Worm (Caenorhabditis elegans): Measurements from ENCODE around the gene tatn-1.

DNA sequence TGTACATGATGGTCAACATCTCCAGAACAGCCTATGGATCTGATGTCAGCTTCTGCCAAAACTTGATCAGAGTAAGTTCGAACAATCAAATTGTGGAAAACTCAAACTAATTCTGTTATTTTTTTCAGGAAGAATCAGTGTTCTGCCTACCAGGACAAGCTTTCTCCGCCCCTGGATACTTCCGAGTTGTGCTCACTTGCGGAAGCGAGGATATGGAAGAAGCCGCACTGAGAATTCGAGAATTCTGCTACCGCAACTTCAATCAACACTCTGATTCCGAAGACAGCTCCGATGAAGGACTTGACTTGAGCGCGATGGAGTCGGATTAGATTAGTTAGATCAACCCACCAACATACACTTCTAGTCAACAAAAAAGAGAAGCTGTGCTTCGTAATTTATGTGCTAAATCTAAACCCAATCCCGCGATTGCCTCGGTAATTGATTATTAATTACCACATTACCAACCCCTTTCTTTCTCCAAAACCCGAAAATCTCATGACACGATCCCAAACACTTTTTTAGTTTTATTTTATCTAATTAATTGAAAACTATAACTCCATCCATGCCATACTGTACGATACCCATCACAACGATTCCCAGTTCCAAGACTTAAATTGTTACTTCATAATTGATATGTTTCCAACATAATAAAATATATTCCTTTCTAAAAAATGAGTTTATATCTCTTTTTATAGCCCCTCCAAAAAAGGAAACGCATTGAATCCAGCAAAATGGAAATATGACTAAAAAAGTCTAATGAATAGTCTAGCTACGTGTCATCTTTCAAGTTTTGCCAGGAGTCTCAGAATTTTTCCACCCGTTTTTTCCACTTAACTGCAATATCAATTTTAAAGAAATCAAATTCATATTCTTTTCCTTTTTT is 1.7 kb downstream of the tatn-1 start:
- TF ChIP-seq F16B12.6 (tag; optimal IDR thresholded peaks at IDR 0.05) (no peak), nhr-28 (tag; optimal IDR thresholded peaks at IDR 0.05) (no peak), pqm-1 (tag; optimal IDR thresholded peaks at IDR 0.05) (no peak), dpl-1 (GFP tag; optimal IDR thresholded peaks at IDR 0.05) (no peak), nhr-20 (tag; optimal IDR thresholded peaks at IDR 0.05) (no peak), ztf-4 (tag; optimal IDR thresholded peaks at IDR 0.05) (no peak), sptf-1 (tag; optimal IDR thresholded peaks at IDR 0.05) (no peak), Y116A8C.19 (tag; optimal IDR thresholded peaks at IDR 0.05; ENCODE audit: borderline replicate concordance) (no peak), mef-2 (tag; optimal IDR thresholded peaks at IDR 0.05) (no peak), lir-3 (tag; optimal IDR thresholded peaks at IDR 0.05; ENCODE audit: poor library complexity) (no peak), ama-1 (optimal IDR thresholded peaks at IDR 0.05) (no peak), nhr-237 (tag; optimal IDR thresholded peaks at IDR 0.05) (no peak), fkh-8 (tag; optimal IDR thresholded peaks at IDR 0.05) (no peak)

Measured in whole organism, L1 larva.